Worm (Caenorhabditis elegans) whole organism, L4 larva: ENCODE results near the gene F28D1.6.

Experiments
- D1046.2 ChIP-seq: fragments of 200-800 bp; sonication (Bioruptor generic); IDR thresholded peaks from 2 replicates; pipeline ENCODE4 v1.3.6; 2022; ENCODE audit warnings: missing genetic modification characterization, missing compliant biosample characterization
- F26F4.8 ChIP-seq: fragments of 200-800 bp; sonication (Bioruptor generic); conservative IDR thresholded peaks from 2 replicates; pipeline ENCODE4 v1.3.6; 2022; ENCODE audit warnings: missing genetic modification characterization, missing compliant biosample characterization
- F44E2.7 ChIP-seq: fragments of 200-800 bp; sonication (Bioruptor generic); IDR thresholded peaks from 2 replicates; pipeline ENCODE4 v2.1.2; 2022; ENCODE audit warnings: missing genetic modification characterization, missing compliant biosample characterization
- T20F7.1 ChIP-seq: fragments of 200-800 bp; sonication (Bioruptor generic); optimal IDR thresholded peaks from 2 replicates; lab custom pipeline; 2018; ENCODE audit warnings: mild to moderate bottlenecking, missing genetic modification characterization, missing compliant biosample characterization
- Y5F2A.4 ChIP-seq: fragments of 200-800 bp; sonication (Bioruptor generic); optimal IDR thresholded peaks from 2 replicates; lab custom pipeline; 2018; ENCODE audit warnings: mild to moderate bottlenecking, missing genetic modification characterization, missing compliant biosample characterization
- ZK546.5 ChIP-seq, 2 experiments: sonication (generic microtip); optimal IDR thresholded peaks; 2 replicates each; lab custom pipeline; 2017; ENCODE audit warnings: missing biosample characterization in 2 of 2, missing genetic modification characterization in 2 of 2
- ama-1 ChIP-seq: fragments of 150-350 bp; optimal IDR thresholded peaks from 2 replicates; lab custom pipeline; 2014; ENCODE audit warnings: inconsistent platforms, mixed read lengths
- ceh-20 ChIP-seq: fragments of 200-800 bp; sonication (Bioruptor generic); IDR thresholded peaks from 2 replicates; pipeline ENCODE4 v1.3.6; 2022; ENCODE audit warnings: missing genetic modification reagents, missing genetic modification characterization, missing compliant biosample characterization
- ceh-32 ChIP-seq: sonication (generic microtip); optimal IDR thresholded peaks from 2 replicates; lab custom pipeline; 2016; ENCODE audit warnings: mild to moderate bottlenecking, missing genetic modification characterization, missing compliant biosample characterization; ENCODE audit not compliant: poor library complexity
- ceh-44 ChIP-seq: fragments of 200-800 bp; sonication (Bioruptor generic); IDR thresholded peaks from 2 replicates; pipeline ENCODE4 v1.3.6; 2022; ENCODE audit warnings: missing genetic modification reagents, missing genetic modification characterization, missing compliant biosample characterization
- ceh-62 ChIP-seq: sonication (generic microtip); optimal IDR thresholded peaks from 2 replicates; lab custom pipeline; 2017; ENCODE audit warnings: missing biosample characterization, missing genetic modification characterization
- daf-16 ChIP-seq, 3 experiments: sonication (generic microtip); optimal IDR thresholded peaks; 2 replicates each; lab custom pipeline; 2016 to 2017; ENCODE audit warnings: missing genetic modification characterization in 3 of 3, missing genetic modification reagents in 3 of 3, mild to moderate bottlenecking in 2 of 3, missing compliant biosample characterization in 2 of 3, missing biosample characterization in 1 of 3, moderate library complexity in 1 of 3
- daf-19 ChIP-seq: fragments of 200-800 bp; sonication (Bioruptor generic); conservative IDR thresholded peaks from 2 replicates; pipeline ENCODE4 v1.3.6; 2022; ENCODE audit warnings: missing genetic modification characterization, missing compliant biosample characterization
- dmd-6 ChIP-seq: fragments of 200-800 bp; sonication (Bioruptor generic); IDR thresholded peaks from 2 replicates; pipeline ENCODE4 v1.3.6; 2022; ENCODE audit warnings: missing genetic modification reagents, missing genetic modification characterization, missing compliant biosample characterization
- dpl-1 ChIP-seq: fragments of 150-350 bp; optimal IDR thresholded peaks from 2 replicates; lab custom pipeline; 2014; ENCODE audit warnings: missing biosample characterization, missing genetic modification reagents, missing genetic modification characterization
- egl-27 ChIP-seq: sonication (generic microtip); optimal IDR thresholded peaks from 3 replicates; lab custom pipeline; 2017; ENCODE audit warnings: missing biosample characterization, missing genetic modification reagents, missing genetic modification characterization
- fos-1 ChIP-seq: fragments of 150-350 bp; optimal IDR thresholded peaks from 2 replicates; lab custom pipeline; 2014; ENCODE audit warnings: missing biosample characterization, missing genetic modification characterization
- hif-1 ChIP-seq, 2 experiments: sonication (generic microtip); optimal IDR thresholded peaks; 2 replicates each; lab custom pipeline; 2016 to 2017; ENCODE audit warnings: missing compliant biosample characterization in 2 of 2, missing genetic modification characterization in 2 of 2, missing genetic modification reagents in 2 of 2, missing genotype in 2 of 2, mild to moderate bottlenecking in 1 of 2
- hlh-30 ChIP-seq: sonication (generic microtip); optimal IDR thresholded peaks from 2 replicates; lab custom pipeline; 2017; ENCODE audit warnings: antibody characterized with exemption, mild to moderate bottlenecking, missing genetic modification characterization, missing compliant biosample characterization; ENCODE audit not compliant: insufficient read depth
- lin-13 ChIP-seq: fragments of 150-350 bp; optimal IDR thresholded peaks from 2 replicates; lab custom pipeline; 2014; ENCODE audit warnings: missing biosample characterization, missing genetic modification reagents, missing genetic modification characterization
- lin-15B ChIP-seq: fragments of 150-350 bp; sonication (generic microtip); optimal IDR thresholded peaks from 3 replicates; lab custom pipeline; 2014; ENCODE audit warnings: missing biosample characterization, missing genetic modification characterization
- lin-29 ChIP-seq: fragments of 200-800 bp; sonication (Bioruptor generic); IDR thresholded peaks from 2 replicates; pipeline ENCODE4 v1.3.6; 2022; ENCODE audit warnings: missing genetic modification reagents, missing genetic modification characterization, missing compliant biosample characterization
- lin-39 ChIP-seq: fragments of 150-350 bp; optimal IDR thresholded peaks from 2 replicates; lab custom pipeline; 2014; ENCODE audit warnings: missing biosample characterization, missing genetic modification reagents, missing genetic modification characterization
- lir-3 ChIP-seq: sonication (generic microtip); optimal IDR thresholded peaks from 2 replicates; lab custom pipeline; 2016; ENCODE audit warnings: mild to moderate bottlenecking, missing genetic modification characterization, missing compliant biosample characterization
- mdl-1 ChIP-seq, 2 experiments: fragments of 150-350 bp in 1 of 2; sonication (generic microtip) in 1 of 2; optimal IDR thresholded peaks; 2 replicates each; lab custom pipeline; 2014 to 2017; ENCODE audit warnings: missing biosample characterization in 2 of 2, missing genetic modification characterization in 2 of 2
- mdt-29 ChIP-seq: fragments of 200-800 bp; sonication (Bioruptor generic); IDR thresholded peaks from 2 replicates; pipeline ENCODE4 v1.3.6; 2022; ENCODE audit warnings: missing genetic modification reagents, missing genetic modification characterization, missing compliant biosample characterization
- mes-2 ChIP-seq: sonication (generic microtip); optimal IDR thresholded peaks from 2 replicates; lab custom pipeline; 2016; ENCODE audit warnings: missing genotype, mild to moderate bottlenecking, missing genetic modification characterization, missing compliant biosample characterization; ENCODE audit not compliant: poor library complexity, severe bottlenecking
- nhr-11 ChIP-seq: fragments of 150-350 bp; optimal IDR thresholded peaks from 2 replicates; lab custom pipeline; 2014; ENCODE audit warnings: missing biosample characterization, missing genetic modification characterization
- nhr-237 ChIP-seq: sonication (generic microtip); optimal IDR thresholded peaks from 2 replicates; lab custom pipeline; 2017; ENCODE audit warnings: missing biosample characterization, missing genetic modification characterization
- nhr-6 ChIP-seq: fragments of 150-350 bp; optimal IDR thresholded peaks from 2 replicates; lab custom pipeline; 2014; ENCODE audit warnings: missing biosample characterization, missing genetic modification characterization
- nhr-77 ChIP-seq: fragments of 150-350 bp; optimal IDR thresholded peaks from 2 replicates; lab custom pipeline; 2014; ENCODE audit warnings: missing biosample characterization, missing genetic modification characterization
- rbr-2 ChIP-seq: sonication (generic microtip); optimal IDR thresholded peaks from 2 replicates; lab custom pipeline; 2016; ENCODE audit warnings: missing genotype, missing genetic modification characterization, missing compliant biosample characterization
- sdz-12 ChIP-seq: fragments of 200-800 bp; sonication (Bioruptor generic); optimal IDR thresholded peaks from 2 replicates; lab custom pipeline; 2018; ENCODE audit warnings: mild to moderate bottlenecking, missing genetic modification characterization, missing compliant biosample characterization
- set-16 ChIP-seq: fragments of 200-800 bp; sonication (Bioruptor generic); IDR thresholded peaks from 2 replicates; pipeline ENCODE4 v1.3.6; 2022; ENCODE audit warnings: missing genetic modification reagents, missing genetic modification characterization, missing compliant biosample characterization
- skn-1 ChIP-seq: fragments of 150-350 bp; optimal IDR thresholded peaks from 2 replicates; lab custom pipeline; 2014; ENCODE audit warnings: missing biosample characterization, missing genetic modification characterization
- spr-1 ChIP-seq: sonication (generic microtip); optimal IDR thresholded peaks from 2 replicates; lab custom pipeline; 2016; ENCODE audit warnings: mild to moderate bottlenecking, missing genetic modification characterization, missing compliant biosample characterization
- tra-1 ChIP-seq: fragments of 200-800 bp; sonication (Bioruptor generic); IDR thresholded peaks from 2 replicates; pipeline ENCODE4 v1.3.6; 2022; ENCODE audit warnings: missing genetic modification reagents, missing genetic modification characterization, missing compliant biosample characterization
- unc-62 ChIP-seq, 3 experiments: fragments of 150-350 bp in 1 of 3; sonication (generic microtip); optimal IDR thresholded peaks in 2 of 3; peaks in 1 of 3; 1 replicate in 1 of 3; 2 replicates in 2 of 3; lab custom pipeline; 2014 to 2017; ENCODE audit warnings: missing biosample characterization in 3 of 3, missing genetic modification characterization in 3 of 3, missing genetic modification reagents in 3 of 3, missing genotype in 1 of 3
- zag-1 ChIP-seq: fragments of 150-350 bp; optimal IDR thresholded peaks from 2 replicates; lab custom pipeline; 2014; ENCODE audit warnings: missing biosample characterization, missing genetic modification characterization
- zfp-3 ChIP-seq: fragments of 200-800 bp; sonication (Bioruptor generic); conservative IDR thresholded peaks from 2 replicates; pipeline ENCODE4 v1.3.6; 2022; ENCODE audit warnings: missing genetic modification reagents, missing genetic modification characterization, missing compliant biosample characterization
- ztf-7 ChIP-seq: fragments of 150-350 bp; optimal IDR thresholded peaks from 2 replicates; lab custom pipeline; 2014; ENCODE audit warnings: missing biosample characterization, missing genetic modification characterization

Gene F28D1.6

ce11 chrIV:12361392-12362092 lies 23.4 kb downstream of the F28D1.6 start, which contains the start of the genes ccr-4 and ZC518.8 (continued):
- TF ChIP-seq spr-1 (tag; lab: Kevin White, UChicago) (no peak), ceh-44 (GFP tag; lab: Robert Waterston, UW) (0 out of 2 replicates have a peak, but pooled peaks have one; percentile 8), D1046.2 (GFP tag; lab: Robert Waterston, UW) (no peak), tra-1 (GFP tag; lab: Robert Waterston, UW) (no peak), lin-39 (no peak), dmd-6 (GFP tag; lab: Robert Waterston, UW) (peak; percentile 42), egl-27 (tag; lab: Kevin White, UChicago) (no peak), lin-29 (GFP tag; lab: Robert Waterston, UW) (no peak), nhr-77 (tag; lab: Kevin White, UChicago) (no peak), ceh-32 (tag; lab: Kevin White, UChicago) (no peak), ceh-20 (GFP tag; lab: Robert Waterston, UW) (no peak), ceh-62 (tag; lab: Kevin White, UChicago) (no peak), zag-1 (tag; lab: Kevin White, UChicago) (no peak), nhr-6 (no peak), ztf-7 (tag; lab: Kevin White, UChicago) (no peak), hif-1 (tag; optimal IDR thresholded peaks at IDR 0.05; lab: Kevin White, UChicago) (no peak), dpl-1 (GFP tag; lab: Kevin White, UChicago) (no peak), daf-19 (GFP tag; lab: Robert Waterston, UW) (no peak), hlh-30 (tag; lab: Kevin White, UChicago) (no peak), set-16 (GFP tag; lab: Robert Waterston, UW) (no peak), Y5F2A.4 (no peak), rbr-2 (tag; lab: Kevin White, UChicago) (no peak), T20F7.1 (GFP tag; lab: Kevin White, UChicago) (no peak), mdl-1 (tag; optimal IDR thresholded peaks at IDR 0.05; lab: Kevin White, UChicago) (no peak), skn-1 (tag; lab: Kevin White, UChicago) (no peak), daf-16 (GFP tag; optimal IDR thresholded peaks at IDR 0.05; lab: Kevin White, UChicago) (no peak), daf-16 (tag; optimal IDR thresholded peaks at IDR 0.05; lab: Kevin White, UChicago) (peak; percentile 21), lin-13 (peak; percentile 8), fos-1 (tag; lab: Kevin White, UChicago) (no peak), sdz-12 (no peak), ama-1 (no peak), mdt-29 (GFP tag; lab: Robert Waterston, UW) (no peak), mes-2 (tag; lab: Kevin White, UChicago) (peak; percentile 50), unc-62 (GFP tag; optimal IDR thresholded peaks at IDR 0.05 in 1 of 2; lab: Kevin White, UChicago) (peak in 1 of 2 experiments; percentile 92), unc-62 (tag; optimal IDR thresholded peaks at IDR 0.05; lab: Kevin White, UChicago) (no peak), ZK546.5 (tag; optimal IDR thresholded peaks at IDR 0.05; lab: Kevin White, UChicago) (peak in 1 of 2 experiments; percentile 65), F44E2.7 (GFP tag; lab: Robert Waterston, UW) (no peak), nhr-237 (tag; lab: Kevin White, UChicago) (no peak), lin-15B (tag; lab: Kevin White, UChicago) (no peak), lir-3 (tag; lab: Kevin White, UChicago) (no peak), zfp-3 (GFP tag; lab: Robert Waterston, UW) (no peak), F26F4.8 (GFP tag; lab: Robert Waterston, UW) (no peak), nhr-11 (tag; lab: Kevin White, UChicago) (no peak)
